Fruit fly (Drosophila melanogaster): ENCODE measurements around the gene Jon25Bii.

Jon25Bii gene

DNA sequence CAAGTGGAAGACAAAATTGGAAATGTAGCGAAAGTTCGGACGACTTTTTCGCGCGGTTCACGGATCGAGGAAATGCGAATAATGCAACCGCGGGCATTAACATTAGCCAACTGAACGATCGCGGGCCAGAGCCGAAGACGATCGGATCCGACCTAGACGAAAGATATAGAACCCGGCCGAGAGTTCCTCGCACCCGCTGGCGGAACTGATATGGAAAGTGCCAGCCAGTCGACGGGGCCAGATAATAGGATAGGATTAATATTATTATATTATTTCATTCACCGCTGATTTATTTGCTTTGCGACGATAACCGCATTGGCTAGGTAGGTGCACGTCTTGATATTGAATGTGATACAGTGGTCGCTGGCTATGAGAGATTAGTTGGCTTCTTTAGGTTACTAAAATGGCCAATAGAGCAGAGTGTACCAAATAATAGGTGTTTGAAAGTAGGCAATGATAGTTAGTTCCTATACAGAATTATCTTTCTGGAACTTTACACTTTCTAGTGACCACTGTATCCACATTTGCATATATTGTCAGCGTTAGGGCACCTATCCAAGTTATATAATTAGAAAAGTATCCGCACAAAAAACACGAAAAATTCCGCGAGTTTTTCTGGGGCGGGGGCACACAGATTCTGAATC, 46.6 kb upstream of the Jon25Bii start (continued):
- TF ChIP-seq dm (GFP tag; optimal IDR thresholded peaks at IDR 0.05): no peak
- 0 out of 2 replicates have a peak, but pooled peaks have one; percentile 37 for TF ChIP-seq CG5953 (GFP tag; IDR thresholded peaks at IDR 0.05)
- no peak for TF ChIP-seq h (optimal IDR thresholded peaks at IDR 0.05)
- no peak for TF ChIP-seq CG17186 (GFP tag; optimal IDR thresholded peaks at IDR 0.05)
- peak; percentile 51; the same call in 1 of the 2 replicates for TF ChIP-seq CG8765 (GFP tag; IDR thresholded peaks at IDR 0.05)
- peak; percentile 2 for TF ChIP-seq Max (GFP tag; optimal IDR thresholded peaks at IDR 0.05)
- no peak for TF ChIP-seq jigr1 (GFP tag; IDR thresholded peaks at IDR 0.05)
- peak; percentile 76 for TF ChIP-seq Sox102F (GFP tag; optimal IDR thresholded peaks at IDR 0.05)
- TF ChIP-seq Oaz (GFP tag; IDR thresholded peaks at IDR 0.05): no peak
- no peak for TF ChIP-seq ftz-f1 (GFP tag; optimal IDR thresholded peaks at IDR 0.05)
- TF ChIP-seq CG2889 (GFP tag; IDR thresholded peaks at IDR 0.05): peak; percentile 77; the same call in 2 of the 3 replicates
- TF ChIP-seq ac (GFP tag; optimal IDR thresholded peaks at IDR 0.05): no peak
- TF ChIP-seq CG10321 (GFP tag; IDR thresholded peaks at IDR 0.05): no peak
- TF ChIP-seq Dad (GFP tag; optimal IDR thresholded peaks at IDR 0.05): peak; percentile 44
- no peak for TF ChIP-seq amos (GFP tag; IDR thresholded peaks at IDR 0.05; ENCODE audit: partially characterized antibody)
- TF ChIP-seq Dp (GFP tag; optimal IDR thresholded peaks at IDR 0.05): no peak
- peak; percentile 43 for TF ChIP-seq CG8944 (GFP tag; optimal IDR thresholded peaks at IDR 0.05)
- TF ChIP-seq HLH54F (GFP tag; optimal IDR thresholded peaks at IDR 0.05): peak; percentile 64
- TF ChIP-seq cato (GFP tag; optimal IDR thresholded peaks at IDR 0.05; ENCODE audit: borderline replicate concordance): peak; percentile 7
- 0 out of 2 replicates have a peak, but pooled peaks have one; percentile 63 for TF ChIP-seq CG16779 (GFP tag; IDR thresholded peaks at IDR 0.05)
- peak; percentile 59 for TF ChIP-seq salm (tag; optimal IDR thresholded peaks at IDR 0.05)
- TF ChIP-seq CG32532 (GFP tag; IDR thresholded peaks at IDR 0.05): peak; percentile 84
- no peak for TF ChIP-seq bbx (GFP tag; IDR thresholded peaks at IDR 0.05; ENCODE audit: partially characterized antibody)
- TF ChIP-seq CG8388 (GFP tag; optimal IDR thresholded peaks at IDR 0.05): peak; percentile 51
- no peak for TF ChIP-seq Dll (GFP tag; IDR thresholded peaks at IDR 0.05; ENCODE audit: partially characterized antibody)
- no peak for TF ChIP-seq CG17912 (GFP tag; optimal IDR thresholded peaks at IDR 0.05)
- TF ChIP-seq fd102C (GFP tag; optimal IDR thresholded peaks at IDR 0.05): no peak
- TF ChIP-seq pnt (GFP tag; optimal IDR thresholded peaks at IDR 0.05): peak; percentile 56
- TF ChIP-seq CTCF (GFP tag; optimal IDR thresholded peaks at IDR 0.05): peak; percentile 26
- 0 out of 2 replicates have a peak, but pooled peaks have one; percentile 30 for TF ChIP-seq danr (GFP tag; IDR thresholded peaks at IDR 0.05)
- TF ChIP-seq Ada2b (GFP tag; IDR thresholded peaks at IDR 0.05): peak; percentile 76
- peak; percentile 93 for TF ChIP-seq Ets65A (GFP tag)
- peak; percentile 77 for TF ChIP-seq exex (tag; optimal IDR thresholded peaks at IDR 0.05)
- no peak; the same call in 2 of the 3 replicates for TF ChIP-seq CG2199 (GFP tag; IDR thresholded peaks at IDR 0.05)
- no peak for TF ChIP-seq pzg (GFP tag; optimal IDR thresholded peaks at IDR 0.05)
- peak; percentile 66 for TF ChIP-seq dmrt11E (tag; optimal IDR thresholded peaks at IDR 0.05)
- peak; percentile 58 for TF ChIP-seq CG12219 (GFP tag; optimal IDR thresholded peaks at IDR 0.05)
- TF ChIP-seq prd (optimal IDR thresholded peaks at IDR 0.05): no peak
- TF ChIP-seq prd (GFP tag; IDR thresholded peaks at IDR 0.05): peak; percentile 87
- 0 out of 3 replicates have a peak, but pooled peaks have one; percentile 48 for TF ChIP-seq CG6175 (GFP tag; IDR thresholded peaks at IDR 0.05)
- no peak for TF ChIP-seq z (GFP tag; IDR thresholded peaks at IDR 0.05)
- no peak for TF ChIP-seq tna (GFP tag; IDR thresholded peaks at IDR 0.05; ENCODE audit: partially characterized antibody)
- peak; percentile 78 for TF ChIP-seq ara (GFP tag; IDR thresholded peaks at IDR 0.05)
- no peak for TF ChIP-seq CG7987 (GFP tag; optimal IDR thresholded peaks at IDR 0.05)
- peak; percentile 86 for TF ChIP-seq Rfx (GFP tag; IDR thresholded peaks at IDR 0.05)
- peak; percentile 56; the same call in 1 of the 2 replicates for TF ChIP-seq Awh (GFP tag; IDR thresholded peaks at IDR 0.05)
- TF ChIP-seq Asciz (GFP tag; optimal IDR thresholded peaks at IDR 0.05): peak; percentile 52
- no peak for TF ChIP-seq Sin3A (optimal IDR thresholded peaks at IDR 0.05)
- peak; percentile 10 for TF ChIP-seq Sry-δ (GFP tag; optimal IDR thresholded peaks at IDR 0.05)
- TF ChIP-seq CG9817 (tag; optimal IDR thresholded peaks at IDR 0.05): peak; percentile 65
- TF ChIP-seq CG16863 (GFP tag; optimal IDR thresholded peaks at IDR 0.05): peak; percentile 55
- TF ChIP-seq CG2120 (GFP tag; optimal IDR thresholded peaks at IDR 0.05): peak; percentile 77

Data from whole organism, embryonic.